Fruit fly (Drosophila melanogaster) whole organism, adult: ENCODE measurements around the gene Ork1.

ENCODE experiments used
- CG11617 ChIP-seq: fragments of 200-800 bp; sonication (Bioruptor generic); optimal IDR thresholded peaks from 2 replicates; lab custom pipeline; 2017; ENCODE audit warnings: mild to moderate bottlenecking, missing biosample characterization, missing genetic modification reagents, missing genetic modification characterization
- CG12768 ChIP-seq: fragments of 200-800 bp; sonication (Bioruptor generic); optimal IDR thresholded peaks from 2 replicates; lab custom pipeline; 2017; ENCODE audit warnings: missing biosample characterization, missing genetic modification characterization, mild to moderate bottlenecking, moderate library complexity, missing genetic modification reagents
- CG14711 ChIP-seq: fragments of 200-800 bp; sonication (Bioruptor generic); optimal IDR thresholded peaks from 2 replicates; lab custom pipeline; 2018; ENCODE audit warnings: missing biosample characterization, mild to moderate bottlenecking, missing genetic modification characterization, moderate library complexity
- CG1620 ChIP-seq: fragments of 200-800 bp; sonication (Bioruptor generic); optimal IDR thresholded peaks from 2 replicates; lab custom pipeline; 2016; ENCODE audit warnings: missing biosample characterization, missing genetic modification characterization
- CG33017 ChIP-seq: fragments of 200-800 bp; sonication (Bioruptor generic); optimal IDR thresholded peaks from 2 replicates; lab custom pipeline; 2018; ENCODE audit warnings: missing biosample characterization, mild to moderate bottlenecking, missing genetic modification characterization, moderate library complexity
- CG5204 ChIP-seq: fragments of 200-800 bp; sonication (Bioruptor generic); optimal IDR thresholded peaks from 2 replicates; lab custom pipeline; 2016; ENCODE audit warnings: missing biosample characterization, missing genetic modification characterization
- CG7045 ChIP-seq: fragments of 200-800 bp; sonication (Bioruptor generic); optimal IDR thresholded peaks from 2 replicates; lab custom pipeline; 2017; ENCODE audit warnings: missing biosample characterization, mild to moderate bottlenecking, missing genetic modification characterization
- CG7101 ChIP-seq: fragments of 200-800 bp; sonication (Bioruptor generic); optimal IDR thresholded peaks from 2 replicates; lab custom pipeline; 2018; ENCODE audit warnings: missing biosample characterization, mild to moderate bottlenecking, missing genetic modification characterization, moderate library complexity
- Clk ChIP-seq: fragments of 200-800 bp; sonication (Bioruptor generic); optimal IDR thresholded peaks from 2 replicates; lab custom pipeline; 2017; ENCODE audit warnings: missing biosample characterization, missing genetic modification characterization
- Crg-1 ChIP-seq: fragments of 200-800 bp; sonication (Bioruptor generic); optimal IDR thresholded peaks from 2 replicates; lab custom pipeline; 2016; ENCODE audit warnings: missing biosample characterization, missing genetic modification characterization
- Hr96 ChIP-seq: fragments of 200-800 bp; sonication (Bioruptor generic); optimal IDR thresholded peaks from 2 replicates; lab custom pipeline; 2016; ENCODE audit warnings: missing biosample characterization, missing genetic modification characterization
- Mnt ChIP-seq: fragments of 200-800 bp; sonication (Bioruptor generic); optimal IDR thresholded peaks from 2 replicates; lab custom pipeline; 2016; ENCODE audit warnings: missing biosample characterization, mild to moderate bottlenecking, missing genetic modification characterization
- bab1 ChIP-seq: fragments of 200-800 bp; sonication (Bioruptor generic); optimal IDR thresholded peaks from 3 replicates; lab custom pipeline; 2019; ENCODE audit warnings: missing biosample characterization, mild to moderate bottlenecking, missing genetic modification characterization, moderate library complexity
- cic ChIP-seq: fragments of 200-800 bp; sonication (Bioruptor generic); optimal IDR thresholded peaks from 2 replicates; lab custom pipeline; 2017; ENCODE audit warnings: missing biosample characterization, mild to moderate bottlenecking, missing genetic modification characterization, moderate library complexity
- cnc ChIP-seq, 2 experiments: fragments of >200 bp; optimal IDR thresholded peaks; 2 replicates each; lab custom pipeline; 2017
- kay ChIP-seq: fragments of 200-800 bp; sonication (Bioruptor generic); peaks from one replicate; lab custom pipeline; 2016; ENCODE audit warnings: missing biosample characterization, missing genetic modification characterization, borderline replicate concordance
- ovo ChIP-seq: fragments of 200-800 bp; sonication (Bioruptor generic); optimal IDR thresholded peaks from 2 replicates; lab custom pipeline; 2016; ENCODE audit warnings: missing biosample characterization, missing genetic modification characterization
- pad ChIP-seq: fragments of 200-800 bp; sonication (Bioruptor generic); optimal IDR thresholded peaks from 3 replicates; lab custom pipeline; 2017; ENCODE audit warnings: missing biosample characterization, missing genetic modification characterization, mild to moderate bottlenecking, moderate library complexity, missing genetic modification reagents
- tj ChIP-seq: fragments of 200-800 bp; sonication (Bioruptor generic); optimal IDR thresholded peaks from 3 replicates; lab custom pipeline; 2017; ENCODE audit warnings: missing biosample characterization, mild to moderate bottlenecking, missing genetic modification characterization, moderate library complexity
- toe ChIP-seq: fragments of 200-800 bp; sonication (Bioruptor generic); optimal IDR thresholded peaks from 2 replicates; lab custom pipeline; 2016; ENCODE audit warnings: missing biosample characterization, missing genetic modification characterization

Gene Ork1

DNA sequence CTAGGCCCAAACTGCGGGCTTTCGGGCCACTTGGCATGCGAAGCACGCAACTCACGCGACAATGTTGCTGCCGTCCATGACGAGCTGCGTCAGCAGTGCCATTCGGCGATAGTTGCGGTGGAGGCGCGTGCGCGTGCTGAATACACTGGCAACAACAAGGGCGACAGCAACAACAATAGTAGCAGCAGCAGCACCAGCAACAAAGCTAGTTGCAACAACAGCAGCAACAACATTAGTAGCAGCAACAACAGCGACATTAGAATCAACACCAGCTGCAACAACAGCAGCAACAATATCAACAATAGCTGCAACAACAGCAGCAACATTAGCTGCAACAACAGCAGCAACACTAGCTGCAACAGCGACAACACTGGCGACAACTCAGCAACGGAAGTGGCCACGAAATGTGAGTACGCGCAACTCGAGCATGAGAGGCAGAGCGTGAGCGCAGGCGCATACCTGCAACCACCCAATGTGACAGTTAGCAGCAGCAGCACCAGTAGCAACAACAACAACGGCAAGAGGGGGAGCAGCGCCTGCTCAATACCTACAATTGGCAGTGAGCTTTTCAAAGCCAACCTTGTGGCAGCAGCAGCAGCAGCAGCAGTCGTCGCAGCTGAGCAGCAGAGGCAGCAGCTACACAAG is 15.3 kb upstream of the Ork1 start:
- TF ChIP-seq CG5204 (GFP tag; lab: Kevin White, UChicago) (no peak), CG14711 (peak; percentile 84), tj (GFP tag; lab: Kevin White, UChicago) (peak; percentile 11)

DNA sequence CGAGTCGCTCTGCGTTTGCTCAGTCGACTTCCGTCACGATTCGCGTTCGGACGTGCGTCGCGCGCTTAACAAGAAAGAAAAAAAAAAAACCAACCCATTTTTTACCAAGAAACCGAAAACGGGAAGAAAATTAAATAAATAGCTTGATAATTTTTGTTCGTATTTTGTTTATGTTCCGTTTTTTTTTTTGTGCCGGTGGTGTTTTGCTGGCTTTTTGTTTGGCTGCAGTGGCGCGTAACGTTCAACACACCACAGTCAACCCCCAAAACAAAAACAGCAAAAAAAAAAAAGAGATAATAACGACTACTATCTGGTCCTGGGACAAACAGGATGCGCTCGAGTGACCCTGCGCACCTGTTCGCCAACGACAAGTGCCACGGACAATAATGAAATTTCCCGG is 14.4 kb upstream of the Ork1 start, which contains the start of gene CG43901:
TSS of gene CG43901 (plus strand) at position 301 of the 400 bp plus-strand sequence.
- TF ChIP-seq kay (GFP tag; lab: Kevin White, UChicago): no peak
- no peak for TF ChIP-seq CG11617
- TF ChIP-seq Hr96: no peak
- no peak for TF ChIP-seq toe (GFP tag; lab: Kevin White, UChicago)
- TF ChIP-seq cnc (optimal IDR thresholded peaks at IDR 0.05; lab: Kevin White, UChicago): no peak
- no peak for TF ChIP-seq Clk (GFP tag; lab: Kevin White, UChicago)

DNA sequence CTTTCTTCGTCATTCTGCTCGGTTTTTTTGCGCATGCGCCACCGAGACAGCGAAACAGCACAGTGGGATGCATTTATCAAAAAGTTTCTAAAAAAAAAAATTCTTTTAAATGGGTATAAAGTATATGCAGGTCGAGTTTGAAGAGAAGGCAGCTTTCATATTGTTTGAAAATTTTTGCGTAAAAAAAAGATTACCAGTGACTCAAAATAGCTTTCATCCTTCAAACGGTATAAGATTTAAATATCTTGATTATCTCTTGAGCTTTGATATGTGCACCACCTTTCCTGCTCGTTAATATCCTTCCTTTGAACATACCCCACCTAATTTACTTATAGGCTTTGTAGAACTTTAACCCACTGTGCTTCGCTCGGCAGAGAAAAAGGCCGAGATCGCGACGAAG is 14.0 kb upstream of the Ork1 start:
- TF ChIP-seq tj (GFP tag; lab: Kevin White, UChicago): no peak
- TF ChIP-seq bab1 (GFP tag; lab: Kevin White, UChicago): peak; percentile 42

DNA sequence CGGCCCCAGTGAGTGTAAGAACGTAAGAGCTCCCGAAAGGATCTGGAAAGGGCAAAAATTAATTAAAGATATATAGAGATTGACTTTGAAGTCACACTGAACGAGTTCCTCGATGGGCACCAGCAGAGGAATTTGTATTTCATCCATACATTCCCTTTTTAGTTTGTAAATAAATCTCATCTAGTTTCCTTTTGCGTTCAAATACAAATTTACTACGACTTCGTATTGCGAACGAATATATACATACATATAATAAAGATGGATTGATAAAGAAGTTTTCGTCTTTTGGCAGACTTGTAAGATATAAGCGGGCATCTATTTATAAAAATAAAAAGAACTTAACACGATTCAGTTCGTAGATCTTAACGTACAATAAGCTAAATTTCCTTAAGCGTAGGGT is 8.6 kb upstream of the Ork1 start, which contains the start of gene CG15208:
TSS of gene CG15208 (plus strand) at position 301 of the 400 bp plus-strand sequence.
- TF ChIP-seq CG7045 (GFP tag; lab: Kevin White, UChicago): no peak
- TF ChIP-seq ovo (GFP tag; lab: Kevin White, UChicago): no peak
- TF ChIP-seq Crg-1 (GFP tag; lab: Kevin White, UChicago): no peak
- no peak for TF ChIP-seq CG14711

DNA sequence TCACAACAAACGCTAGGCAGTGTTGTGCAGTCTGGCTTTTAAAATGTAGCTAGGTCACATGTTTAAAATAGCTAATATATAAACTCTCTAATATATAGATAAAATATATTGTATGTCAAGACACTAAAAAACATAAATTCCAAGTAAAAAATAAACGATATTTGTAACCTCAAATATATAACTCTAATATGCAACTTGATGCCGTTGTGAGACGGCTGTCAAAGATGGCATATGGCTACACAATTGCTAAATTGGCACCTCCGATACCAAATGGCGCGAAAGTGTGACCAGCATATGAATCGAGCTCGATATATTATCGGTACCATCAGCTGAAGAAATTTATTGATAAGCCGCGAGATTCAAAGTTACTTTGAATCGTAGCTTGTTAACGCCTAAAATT is 8.2 kb upstream of the Ork1 start, which contains the start of gene CG1582:
TSS of gene CG1582 (minus strand) at position 71 of the 400 bp plus-strand sequence.
- TF ChIP-seq Hr96 (no peak), CG7101 (peak; percentile 13), CG1620 (GFP tag; lab: Kevin White, UChicago) (no peak), kay (GFP tag; lab: Kevin White, UChicago) (no peak), pad (GFP tag; lab: Kevin White, UChicago) (no peak), cnc (optimal IDR thresholded peaks at IDR 0.05; lab: Kevin White, UChicago) (no peak), CG33017 (tag; lab: Kevin White, UChicago) (no peak), Mnt (GFP tag; lab: Kevin White, UChicago) (peak; percentile 44), toe (GFP tag; lab: Kevin White, UChicago) (no peak), CG11617 (no peak), ovo (GFP tag; lab: Kevin White, UChicago) (no peak), bab1 (GFP tag; lab: Kevin White, UChicago) (peak; percentile 70), tj (GFP tag; lab: Kevin White, UChicago) (peak; percentile 14), CG12768 (GFP tag; lab: Kevin White, UChicago) (no peak), CG5204 (GFP tag; lab: Kevin White, UChicago) (no peak), Crg-1 (GFP tag; lab: Kevin White, UChicago) (no peak), CG14711 (peak; percentile 41), CG7045 (GFP tag; lab: Kevin White, UChicago) (no peak), cic (GFP tag; lab: Kevin White, UChicago) (no peak), Clk (GFP tag; lab: Kevin White, UChicago) (no peak)

DNA sequence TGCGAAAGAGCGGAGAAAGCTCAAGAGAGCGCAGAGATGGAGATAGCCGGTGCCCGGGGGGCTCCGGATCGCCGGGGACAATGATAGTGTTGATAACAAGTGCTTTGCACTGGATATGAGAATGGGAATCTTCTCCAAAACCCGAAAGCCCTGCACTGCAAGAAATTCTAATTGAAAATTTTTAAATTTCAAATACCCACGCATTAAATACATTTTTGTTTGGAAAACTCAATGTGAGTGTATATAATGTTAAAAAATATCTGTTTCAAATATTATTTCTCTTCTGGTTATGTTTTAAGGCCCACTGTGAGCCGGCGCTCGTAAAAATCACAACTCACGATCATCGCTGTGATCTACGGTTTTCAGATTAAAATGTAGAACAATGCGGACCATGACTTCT is 2.2 kb upstream of the Ork1 start:
- TF ChIP-seq tj (GFP tag; lab: Kevin White, UChicago): no peak
- TF ChIP-seq CG5204 (GFP tag; lab: Kevin White, UChicago): no peak
- peak; percentile 6 for TF ChIP-seq bab1 (GFP tag; lab: Kevin White, UChicago)
- TF ChIP-seq cnc (optimal IDR thresholded peaks at IDR 0.05; lab: Kevin White, UChicago): no peak

DNA sequence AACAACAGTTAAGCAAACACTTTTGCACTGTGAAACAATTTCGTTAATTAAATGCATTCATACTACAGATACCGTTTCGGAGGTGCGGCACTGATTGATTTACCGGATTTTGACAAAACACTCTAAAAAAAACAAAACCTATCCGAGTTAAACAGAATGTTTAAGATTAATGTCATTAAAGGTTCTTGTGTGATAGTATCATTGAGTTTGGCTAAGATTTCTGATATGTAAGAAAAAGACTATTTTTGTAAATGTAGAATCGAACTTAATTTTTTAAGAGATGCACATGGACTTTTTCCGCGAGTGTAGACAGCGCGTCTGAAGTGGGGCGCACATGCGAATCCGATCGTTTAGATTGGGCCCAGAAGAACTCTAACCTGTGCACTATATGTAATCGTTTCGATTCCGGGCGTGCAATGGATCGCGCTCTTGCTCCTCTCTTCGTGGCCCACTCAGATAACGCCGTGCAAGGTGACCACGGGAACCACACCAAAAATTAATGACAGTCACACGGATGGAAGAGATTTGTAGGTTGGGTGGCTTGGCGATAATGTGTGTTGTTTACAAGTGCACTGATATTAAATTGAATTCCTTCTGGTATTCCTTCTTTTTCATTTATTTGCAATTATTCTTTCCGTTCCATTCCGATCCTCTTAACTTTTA is 964 bp downstream of the Ork1 start:
- TF ChIP-seq Mnt (GFP tag; lab: Kevin White, UChicago) (peak; percentile 25), CG7101 (peak; percentile 7), kay (GFP tag; lab: Kevin White, UChicago) (no peak), bab1 (GFP tag; lab: Kevin White, UChicago) (peak; percentile 49), CG14711 (peak; percentile 9)

DNA sequence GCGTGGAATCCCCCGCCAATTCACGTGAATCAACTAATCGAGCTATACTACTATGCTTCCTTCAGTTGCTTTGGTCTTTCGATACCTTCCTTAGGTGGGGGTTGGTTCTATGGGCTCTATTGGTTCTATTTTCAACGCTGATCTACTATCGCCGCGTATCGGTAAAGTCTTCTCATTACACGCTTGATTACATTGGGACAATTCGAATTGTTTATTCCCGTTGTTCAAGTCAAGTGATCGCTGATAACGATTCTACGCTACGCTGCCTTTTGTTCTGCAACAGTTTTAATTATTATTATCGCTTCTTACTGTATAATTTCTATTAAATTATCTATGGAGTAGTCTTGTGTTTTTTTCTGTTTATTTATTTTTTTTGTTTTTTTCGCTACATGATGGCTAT is 3.4 kb downstream of the Ork1 start:
- no peak for TF ChIP-seq CG7045 (GFP tag; lab: Kevin White, UChicago)
- peak; percentile 69 for TF ChIP-seq cic (GFP tag; lab: Kevin White, UChicago)
- TF ChIP-seq CG14711: no peak
- TF ChIP-seq kay (GFP tag; lab: Kevin White, UChicago): peak; percentile 49
- no peak for TF ChIP-seq toe (GFP tag; lab: Kevin White, UChicago)
- TF ChIP-seq tj (GFP tag; lab: Kevin White, UChicago): no peak
